Worm (Caenorhabditis elegans) whole organism, L4 larva: ENCODE measurements around the gene tmem-218.

Experiments used
- D1046.2 ChIP-seq: fragments of 200-800 bp; sonication (Bioruptor generic); IDR thresholded peaks from 2 replicates; pipeline ENCODE4 v1.3.6; 2022; ENCODE audit warnings: missing genetic modification characterization, missing compliant biosample characterization
- F37D6.2 ChIP-seq: sonication (generic microtip); optimal IDR thresholded peaks from 2 replicates; lab custom pipeline; 2016; ENCODE audit warnings: mild to moderate bottlenecking, missing genetic modification characterization, missing compliant biosample characterization
- T20F7.1 ChIP-seq: fragments of 200-800 bp; sonication (Bioruptor generic); optimal IDR thresholded peaks from 2 replicates; lab custom pipeline; 2018; ENCODE audit warnings: mild to moderate bottlenecking, missing genetic modification characterization, missing compliant biosample characterization
- aha-1 ChIP-seq: fragments of 150-350 bp; peaks from one replicate; lab custom pipeline; 2014; ENCODE audit warnings: missing biosample characterization, missing genetic modification characterization
- arid-1 ChIP-seq: fragments of 200-800 bp; sonication (Bioruptor generic); conservative IDR thresholded peaks from 2 replicates; pipeline ENCODE4 v1.3.6; 2022; ENCODE audit warnings: missing genetic modification reagents, missing genetic modification characterization, missing compliant biosample characterization
- attf-4 ChIP-seq: sonication (generic microtip); optimal IDR thresholded peaks from 3 replicates; lab custom pipeline; 2017; ENCODE audit warnings: missing biosample characterization, missing genetic modification characterization
- ceh-32 ChIP-seq: sonication (generic microtip); optimal IDR thresholded peaks from 2 replicates; lab custom pipeline; 2016; ENCODE audit warnings: mild to moderate bottlenecking, missing genetic modification characterization, missing compliant biosample characterization; ENCODE audit not compliant: poor library complexity
- ceh-82 ChIP-seq: sonication (generic microtip); optimal IDR thresholded peaks from 2 replicates; lab custom pipeline; 2017; ENCODE audit warnings: missing biosample characterization, missing genetic modification characterization
- ctbp-1 ChIP-seq: fragments of 200-800 bp; sonication (Bioruptor generic); IDR thresholded peaks from 2 replicates; pipeline ENCODE4 v1.3.6; 2022; ENCODE audit warnings: missing genetic modification reagents, missing genetic modification characterization, missing compliant biosample characterization
- daf-16 ChIP-seq, 3 experiments: sonication (generic microtip); optimal IDR thresholded peaks; 2 replicates each; lab custom pipeline; 2016 to 2017; ENCODE audit warnings: missing genetic modification characterization in 3 of 3, missing genetic modification reagents in 3 of 3, mild to moderate bottlenecking in 2 of 3, missing compliant biosample characterization in 2 of 3, missing biosample characterization in 1 of 3, moderate library complexity in 1 of 3
- dmd-6 ChIP-seq: fragments of 200-800 bp; sonication (Bioruptor generic); IDR thresholded peaks from 2 replicates; pipeline ENCODE4 v1.3.6; 2022; ENCODE audit warnings: missing genetic modification reagents, missing genetic modification characterization, missing compliant biosample characterization
- dmd-9 ChIP-seq: fragments of 200-800 bp; sonication (Bioruptor generic); IDR thresholded peaks from 2 replicates; pipeline ENCODE4 v1.3.6; 2022; ENCODE audit warnings: missing genetic modification reagents, missing genetic modification characterization, missing compliant biosample characterization
- duxl-1 ChIP-seq: sonication (generic microtip); optimal IDR thresholded peaks from 2 replicates; lab custom pipeline; 2016; ENCODE audit warnings: mild to moderate bottlenecking, missing genetic modification characterization, moderate library complexity, missing compliant biosample characterization; ENCODE audit not compliant: poor library complexity
- dve-1 ChIP-seq: sonication (generic microtip); optimal IDR thresholded peaks from 2 replicates; lab custom pipeline; 2017; ENCODE audit warnings: antibody characterized with exemption, mild to moderate bottlenecking, missing genetic modification characterization, missing compliant biosample characterization; ENCODE audit not compliant: insufficient read depth
- fkh-10 ChIP-seq: fragments of 150-350 bp; optimal IDR thresholded peaks from 2 replicates; lab custom pipeline; 2014; ENCODE audit warnings: missing biosample characterization, missing genetic modification reagents, missing genetic modification characterization
- fos-1 ChIP-seq: fragments of 150-350 bp; optimal IDR thresholded peaks from 2 replicates; lab custom pipeline; 2014; ENCODE audit warnings: missing biosample characterization, missing genetic modification characterization
- gei-8 ChIP-seq: fragments of 200-800 bp; sonication (Bioruptor generic); optimal IDR thresholded peaks from 2 replicates; lab custom pipeline; 2018; ENCODE audit warnings: mild to moderate bottlenecking, missing genetic modification characterization, missing compliant biosample characterization
- hif-1 ChIP-seq, 2 experiments: sonication (generic microtip); optimal IDR thresholded peaks; 2 replicates each; lab custom pipeline; 2016 to 2017; ENCODE audit warnings: missing compliant biosample characterization in 2 of 2, missing genetic modification characterization in 2 of 2, missing genetic modification reagents in 2 of 2, missing genotype in 2 of 2, mild to moderate bottlenecking in 1 of 2
- hlh-11 ChIP-seq: fragments of 200-800 bp; sonication (Bioruptor generic); optimal IDR thresholded peaks from 2 replicates; lab custom pipeline; 2018; ENCODE audit warnings: mild to moderate bottlenecking, missing genetic modification characterization, missing compliant biosample characterization
- hlh-30 ChIP-seq: sonication (generic microtip); optimal IDR thresholded peaks from 2 replicates; lab custom pipeline; 2017; ENCODE audit warnings: antibody characterized with exemption, mild to moderate bottlenecking, missing genetic modification characterization, missing compliant biosample characterization; ENCODE audit not compliant: insufficient read depth
- hmg-1.1 ChIP-seq: fragments of 200-800 bp; sonication (Bioruptor generic); IDR thresholded peaks from 2 replicates; pipeline ENCODE4 v1.3.6; 2022; ENCODE audit warnings: missing genetic modification reagents, missing genetic modification characterization, missing compliant biosample characterization
- jun-1 ChIP-seq: fragments of 150-350 bp; optimal IDR thresholded peaks from 2 replicates; lab custom pipeline; 2014; ENCODE audit warnings: missing biosample characterization, missing genetic modification reagents, missing genetic modification characterization
- lin-1 ChIP-seq: fragments of 200-800 bp; sonication (Bioruptor generic); IDR thresholded peaks from 2 replicates; pipeline ENCODE4 v1.3.6; 2022; ENCODE audit warnings: missing genetic modification reagents, missing genetic modification characterization, missing compliant biosample characterization
- lin-29 ChIP-seq: fragments of 200-800 bp; sonication (Bioruptor generic); IDR thresholded peaks from 2 replicates; pipeline ENCODE4 v1.3.6; 2022; ENCODE audit warnings: missing genetic modification reagents, missing genetic modification characterization, missing compliant biosample characterization
- lsy-2 ChIP-seq, 2 experiments: fragments of 150-350 bp in 1 of 2; sonication (generic microtip) in 1 of 2; optimal IDR thresholded peaks; 2 replicates each; lab custom pipeline; 2014 to 2017; ENCODE audit warnings: missing biosample characterization in 2 of 2, missing genetic modification characterization in 2 of 2
- mdl-1 ChIP-seq, 2 experiments: fragments of 150-350 bp in 1 of 2; sonication (generic microtip) in 1 of 2; optimal IDR thresholded peaks; 2 replicates each; lab custom pipeline; 2014 to 2017; ENCODE audit warnings: missing biosample characterization in 2 of 2, missing genetic modification characterization in 2 of 2
- mes-2 ChIP-seq: sonication (generic microtip); optimal IDR thresholded peaks from 2 replicates; lab custom pipeline; 2016; ENCODE audit warnings: missing genotype, mild to moderate bottlenecking, missing genetic modification characterization, missing compliant biosample characterization; ENCODE audit not compliant: poor library complexity, severe bottlenecking
- mxl-3 ChIP-seq: fragments of 200-800 bp; sonication (Bioruptor generic); optimal IDR thresholded peaks from 2 replicates; lab custom pipeline; 2018; ENCODE audit warnings: mild to moderate bottlenecking, missing genetic modification characterization, missing compliant biosample characterization
- nhr-10 ChIP-seq: fragments of 150-350 bp; optimal IDR thresholded peaks from 2 replicates; lab custom pipeline; 2014; ENCODE audit warnings: missing biosample characterization, missing genetic modification characterization
- nhr-11 ChIP-seq: fragments of 150-350 bp; optimal IDR thresholded peaks from 2 replicates; lab custom pipeline; 2014; ENCODE audit warnings: missing biosample characterization, missing genetic modification characterization
- nhr-111 ChIP-seq: fragments of 200-800 bp; sonication (Bioruptor generic); optimal IDR thresholded peaks from 2 replicates; lab custom pipeline; 2018; ENCODE audit warnings: mild to moderate bottlenecking, missing genetic modification characterization, missing compliant biosample characterization
- nhr-25 ChIP-seq: sonication (generic microtip); optimal IDR thresholded peaks from 2 replicates; lab custom pipeline; 2017; ENCODE audit warnings: missing genetic modification characterization, mild to moderate bottlenecking, missing compliant biosample characterization, antibody characterized with exemption, moderate library complexity, borderline replicate concordance; ENCODE audit not compliant: insufficient read depth
- nhr-28 ChIP-seq: fragments of 150-350 bp; optimal IDR thresholded peaks from 2 replicates; lab custom pipeline; 2014; ENCODE audit warnings: missing biosample characterization, missing genetic modification characterization
- nhr-6 ChIP-seq: fragments of 150-350 bp; optimal IDR thresholded peaks from 2 replicates; lab custom pipeline; 2014; ENCODE audit warnings: missing biosample characterization, missing genetic modification characterization
- php-3 ChIP-seq: fragments of 200-800 bp; sonication (Bioruptor generic); IDR thresholded peaks from 2 replicates; pipeline ENCODE4 v1.3.6; 2022; ENCODE audit warnings: missing genetic modification reagents, missing genetic modification characterization, missing compliant biosample characterization
- rbr-2 ChIP-seq: sonication (generic microtip); optimal IDR thresholded peaks from 2 replicates; lab custom pipeline; 2016; ENCODE audit warnings: missing genotype, missing genetic modification characterization, missing compliant biosample characterization
- saeg-2 ChIP-seq: fragments of 200-800 bp; sonication (Bioruptor generic); IDR thresholded peaks from 2 replicates; pipeline ENCODE4 v1.3.6; 2022; ENCODE audit warnings: missing genetic modification reagents, missing genetic modification characterization, missing compliant biosample characterization
- set-16 ChIP-seq: fragments of 200-800 bp; sonication (Bioruptor generic); IDR thresholded peaks from 2 replicates; pipeline ENCODE4 v1.3.6; 2022; ENCODE audit warnings: missing genetic modification reagents, missing genetic modification characterization, missing compliant biosample characterization
- snpc-1.2 ChIP-seq: fragments of 200-800 bp; sonication (Bioruptor generic); IDR thresholded peaks from 2 replicates; pipeline ENCODE4 v1.3.6; 2022; ENCODE audit warnings: missing genetic modification reagents, missing genetic modification characterization, missing compliant biosample characterization
- snpc-4 ChIP-seq: fragments of 150-350 bp; optimal IDR thresholded peaks from 2 replicates; lab custom pipeline; 2014; ENCODE audit warnings: missing biosample characterization, missing genetic modification characterization
- tag-97 ChIP-seq: fragments of 200-800 bp; sonication (Bioruptor generic); IDR thresholded peaks from 2 replicates; pipeline ENCODE4 v1.3.6; 2022; ENCODE audit warnings: missing genetic modification characterization, missing compliant biosample characterization
- zag-1 ChIP-seq: fragments of 150-350 bp; optimal IDR thresholded peaks from 2 replicates; lab custom pipeline; 2014; ENCODE audit warnings: missing biosample characterization, missing genetic modification characterization
- zfp-2 ChIP-seq: sonication (generic microtip); optimal IDR thresholded peaks from 2 replicates; lab custom pipeline; 2016; ENCODE audit warnings: mild to moderate bottlenecking, missing genetic modification characterization, missing compliant biosample characterization
- ztf-11 ChIP-seq: fragments of 150-350 bp; optimal IDR thresholded peaks from 2 replicates; lab custom pipeline; 2014; ENCODE audit warnings: missing biosample characterization, missing genetic modification characterization

tmem-218 gene

ce11 chrX:17625245-17625644 is 24.2 kb upstream of the tmem-218 start (continued):
- TF ChIP-seq set-16 (peak; percentile 80), jun-1 (tag; lab: Kevin White, UChicago) (no peak), snpc-1.2 (GFP tag; lab: Robert Waterston, UW) (no peak), snpc-4 (tag; lab: Kevin White, UChicago) (no peak)

ce11 chrX:17625729-17626128 is 23.8 kb upstream of the tmem-218 start:
- no peak for TF ChIP-seq nhr-6
- no peak for TF ChIP-seq fos-1
- no peak for TF ChIP-seq zag-1 (tag; lab: Kevin White, UChicago)
- TF ChIP-seq nhr-111 (GFP tag; lab: Kevin White, UChicago), result no peak
- no peak for TF ChIP-seq nhr-25 (tag; lab: Kevin White, UChicago)
- no peak for TF ChIP-seq gei-8 (GFP tag; lab: Kevin White, UChicago)
- TF ChIP-seq dmd-9 (GFP tag; lab: Robert Waterston, UW), result no peak
- TF ChIP-seq T20F7.1 (GFP tag; lab: Kevin White, UChicago), result no peak
- no peak for TF ChIP-seq attf-4
- no peak for TF ChIP-seq lin-29
- no peak for TF ChIP-seq nhr-10 (tag; lab: Kevin White, UChicago)
- no peak for TF ChIP-seq daf-16 (GFP tag; optimal IDR thresholded peaks at IDR 0.05; lab: Kevin White, UChicago)
- TF ChIP-seq daf-16 (tag; optimal IDR thresholded peaks at IDR 0.05; lab: Kevin White, UChicago), result peak; percentile 70
- no peak for TF ChIP-seq ceh-82 (tag; lab: Kevin White, UChicago)
- TF ChIP-seq aha-1 (tag; lab: Kevin White, UChicago), result peak; percentile 87
- no peak for TF ChIP-seq snpc-1.2 (GFP tag; lab: Robert Waterston, UW)
- TF ChIP-seq ztf-11 (tag; lab: Kevin White, UChicago), result no peak
- TF ChIP-seq arid-1 (GFP tag; lab: Robert Waterston, UW), result no peak
- no peak for TF ChIP-seq saeg-2 (GFP tag; lab: Robert Waterston, UW)
- no peak for TF ChIP-seq ceh-32
- 0 out of 2 replicates have a peak, but pooled peaks have one; percentile 17 for TF ChIP-seq php-3 (GFP tag; lab: Robert Waterston, UW)
- TF ChIP-seq lin-1 (GFP tag; lab: Robert Waterston, UW), result no peak
- TF ChIP-seq D1046.2 (GFP tag; lab: Robert Waterston, UW), result no peak
- TF ChIP-seq tag-97 (GFP tag; lab: Robert Waterston, UW), result no peak

DNA sequence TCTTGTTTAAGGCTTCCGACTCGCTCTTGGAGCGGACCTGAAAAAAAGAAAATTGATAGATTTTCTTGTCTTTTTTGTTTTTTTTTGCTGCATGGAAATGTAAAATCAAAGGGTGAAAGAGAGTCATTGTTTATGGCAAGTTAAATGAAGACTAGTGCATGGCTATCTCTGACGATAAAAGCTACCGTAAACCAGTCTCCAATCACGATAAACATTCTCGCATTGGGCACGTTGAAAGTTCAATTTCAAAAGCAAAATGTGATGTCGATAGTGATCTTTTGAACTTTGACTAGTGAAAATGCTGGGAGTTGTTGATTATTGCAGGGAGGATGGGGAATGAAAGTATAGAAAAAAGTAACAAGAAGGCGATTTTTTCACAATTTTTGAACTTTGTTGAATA is 22.9 kb upstream of the tmem-218 start:
- TF ChIP-seq php-3 (GFP tag; lab: Robert Waterston, UW), result 0 out of 2 replicates have a peak, but pooled peaks have one; percentile 13
- TF ChIP-seq dmd-6 (GFP tag; lab: Robert Waterston, UW), result peak; percentile 14; the same call in 1 of the 2 replicates
- no peak for TF ChIP-seq daf-16 (GFP tag; optimal IDR thresholded peaks at IDR 0.05; lab: Kevin White, UChicago)
- peak; percentile 91 for TF ChIP-seq daf-16 (tag; optimal IDR thresholded peaks at IDR 0.05; lab: Kevin White, UChicago)
- TF ChIP-seq nhr-28, result peak; percentile 39
- peak in 1 of 2 experiments; percentile 16 for TF ChIP-seq lsy-2 (tag; optimal IDR thresholded peaks at IDR 0.05; lab: Kevin White, UChicago)
- no peak for TF ChIP-seq zfp-2 (tag; lab: Kevin White, UChicago)
- no peak for TF ChIP-seq saeg-2 (GFP tag; lab: Robert Waterston, UW)
- TF ChIP-seq mes-2, result peak; percentile 33
- no peak for TF ChIP-seq mxl-3 (GFP tag; lab: Kevin White, UChicago)

DNA sequence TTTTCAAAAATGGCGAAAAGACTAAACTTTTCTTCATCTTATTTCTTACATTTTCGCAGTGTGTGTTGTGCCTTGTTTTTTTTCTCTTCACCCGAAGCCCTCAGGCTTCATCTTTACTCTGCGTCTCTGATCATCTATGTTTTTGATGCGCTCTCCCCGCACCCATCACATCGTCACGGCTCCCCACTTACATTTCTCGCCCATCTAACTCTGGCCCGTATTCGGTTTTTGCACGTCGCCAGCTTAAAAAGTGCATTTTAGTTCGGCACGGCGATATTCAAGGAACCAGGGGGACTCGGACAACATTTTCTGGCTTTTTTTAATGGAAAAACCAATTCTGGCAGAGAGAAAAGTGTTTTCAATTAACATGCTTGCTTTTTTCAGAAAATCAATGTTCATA is 22.1 kb upstream of the tmem-218 start:
- TF ChIP-seq F37D6.2 (tag; lab: Kevin White, UChicago) (peak; percentile 12), hlh-30 (tag; lab: Kevin White, UChicago) (peak; percentile 34), rbr-2 (tag; lab: Kevin White, UChicago) (peak; percentile 18), hif-1 (tag; optimal IDR thresholded peaks at IDR 0.05; lab: Kevin White, UChicago) (peak; percentile 59 to 98), aha-1 (tag; lab: Kevin White, UChicago) (peak; percentile 100), lsy-2 (tag; optimal IDR thresholded peaks at IDR 0.05; lab: Kevin White, UChicago) (peak in 1 of 2 experiments; percentile 43), nhr-11 (peak; percentile 16), ctbp-1 (GFP tag; lab: Robert Waterston, UW) (0 out of 2 replicates have a peak, but pooled peaks have one; percentile 50), snpc-1.2 (GFP tag; lab: Robert Waterston, UW) (no peak), hmg-1.1 (GFP tag; lab: Robert Waterston, UW) (peak; percentile 44; the same call in 1 of the 2 replicates), lin-1 (GFP tag; lab: Robert Waterston, UW) (no peak), fkh-10 (GFP tag; lab: Kevin White, UChicago) (peak; percentile 30), mdl-1 (tag; optimal IDR thresholded peaks at IDR 0.05; lab: Kevin White, UChicago) (peak in 1 of 2 experiments; percentile 16), nhr-6 (no peak), dve-1 (tag; lab: Kevin White, UChicago) (peak; percentile 18), duxl-1 (tag; lab: Kevin White, UChicago) (no peak), hlh-11 (tag; lab: Kevin White, UChicago) (peak; percentile 19)
